Worm (Caenorhabditis elegans) whole organism, late embryonic: ENCODE data around the gene T11F9.1.

Experiments
- C08G9.2 ChIP-seq: sonication (generic microtip); optimal IDR thresholded peaks from 2 replicates; lab custom pipeline; 2016; ENCODE audit warnings: mild to moderate bottlenecking, missing genetic modification characterization, moderate library complexity, missing compliant biosample characterization
- C38D4.7 ChIP-seq: fragments of 200-800 bp; sonication (Bioruptor generic); optimal IDR thresholded peaks from 2 replicates; lab custom pipeline; 2018; ENCODE audit warnings: mild to moderate bottlenecking, missing genetic modification characterization, moderate library complexity, missing compliant biosample characterization
- F13H6.1 ChIP-seq: sonication (generic microtip); optimal IDR thresholded peaks from 2 replicates; lab custom pipeline; 2016; ENCODE audit warnings: missing genetic modification characterization, missing compliant biosample characterization
- K09A11.1 ChIP-seq: sonication (generic microtip); optimal IDR thresholded peaks from 2 replicates; lab custom pipeline; 2017; ENCODE audit warnings: antibody characterized with exemption, mild to moderate bottlenecking, missing genetic modification characterization, missing compliant biosample characterization; ENCODE audit not compliant: insufficient read depth
- ahr-1 ChIP-seq: sonication (generic microtip); optimal IDR thresholded peaks from 2 replicates; lab custom pipeline; 2016; ENCODE audit warnings: missing genetic modification characterization, missing compliant biosample characterization
- ceh-18 ChIP-seq: sonication (generic microtip); optimal IDR thresholded peaks from 2 replicates; lab custom pipeline; 2016; ENCODE audit warnings: missing genetic modification characterization, missing compliant biosample characterization
- ceh-2 ChIP-seq: sonication (generic microtip); optimal IDR thresholded peaks from 2 replicates; lab custom pipeline; 2016; ENCODE audit warnings: missing genotype, missing genetic modification characterization, missing compliant biosample characterization
- ceh-24 ChIP-seq: sonication (generic microtip); optimal IDR thresholded peaks from 2 replicates; lab custom pipeline; 2016; ENCODE audit warnings: mild to moderate bottlenecking, missing genetic modification characterization, missing compliant biosample characterization
- ceh-31 ChIP-seq: sonication (generic microtip); optimal IDR thresholded peaks from 2 replicates; lab custom pipeline; 2016; ENCODE audit warnings: missing genetic modification characterization, missing compliant biosample characterization
- ceh-34 ChIP-seq: sonication (generic microtip); optimal IDR thresholded peaks from 2 replicates; lab custom pipeline; 2016; ENCODE audit warnings: mild to moderate bottlenecking, missing genetic modification characterization, missing compliant biosample characterization
- ceh-48 ChIP-seq: sonication (generic microtip); optimal IDR thresholded peaks from 2 replicates; lab custom pipeline; 2016; ENCODE audit warnings: missing genetic modification characterization, inconsistent platforms, missing compliant biosample characterization
- ceh-6 ChIP-seq: fragments of 200-800 bp; sonication (Bioruptor generic); optimal IDR thresholded peaks from 2 replicates; lab custom pipeline; 2018; ENCODE audit warnings: mild to moderate bottlenecking, missing genetic modification characterization, missing compliant biosample characterization
- che-1 ChIP-seq: sonication (generic microtip); optimal IDR thresholded peaks from 2 replicates; lab custom pipeline; 2016; ENCODE audit warnings: mild to moderate bottlenecking, missing genetic modification characterization, missing compliant biosample characterization
- dmd-4 ChIP-seq: sonication (generic microtip); optimal IDR thresholded peaks from 2 replicates; lab custom pipeline; 2016; ENCODE audit warnings: borderline replicate concordance, missing genetic modification characterization, missing compliant biosample characterization
- elt-2 ChIP-seq: sonication (generic microtip); optimal IDR thresholded peaks from 2 replicates; lab custom pipeline; 2016; ENCODE audit warnings: missing genetic modification reagents, missing genetic modification characterization, missing compliant biosample characterization
- ets-4 ChIP-seq: sonication (generic microtip); optimal IDR thresholded peaks from 2 replicates; lab custom pipeline; 2016; ENCODE audit warnings: missing genetic modification characterization, missing compliant biosample characterization
- eyg-1 ChIP-seq: sonication (generic microtip); optimal IDR thresholded peaks from 2 replicates; lab custom pipeline; 2016; ENCODE audit warnings: missing genotype, missing genetic modification characterization, missing compliant biosample characterization
- fkh-6 ChIP-seq: sonication (generic microtip); optimal IDR thresholded peaks from 2 replicates; lab custom pipeline; 2016; ENCODE audit warnings: missing genetic modification characterization, missing compliant biosample characterization
- gmeb-2 ChIP-seq: sonication (generic microtip); optimal IDR thresholded peaks from 2 replicates; lab custom pipeline; 2016; ENCODE audit warnings: missing genetic modification characterization, inconsistent platforms, missing compliant biosample characterization
- hlh-8 ChIP-seq: sonication (generic microtip); optimal IDR thresholded peaks from 2 replicates; lab custom pipeline; 2016; ENCODE audit warnings: missing genotype, missing genetic modification characterization, missing compliant biosample characterization
- mec-3 ChIP-seq: sonication (generic microtip); optimal IDR thresholded peaks from 2 replicates; lab custom pipeline; 2016; ENCODE audit warnings: borderline replicate concordance, missing genetic modification characterization, missing compliant biosample characterization
- nhr-232 ChIP-seq: sonication (generic microtip); optimal IDR thresholded peaks from 2 replicates; lab custom pipeline; 2016; ENCODE audit warnings: missing genetic modification characterization, missing compliant biosample characterization
- odd-2 ChIP-seq: sonication (generic microtip); optimal IDR thresholded peaks from 2 replicates; lab custom pipeline; 2017; ENCODE audit warnings: antibody characterized with exemption, mild to moderate bottlenecking, missing genetic modification characterization, missing compliant biosample characterization
- pha-4 ChIP-seq: fragments of 150-350 bp; optimal IDR thresholded peaks from 2 replicates; lab custom pipeline; 2018; ENCODE audit warnings: missing biosample characterization, missing genetic modification reagents, missing genetic modification characterization
- pqm-1 ChIP-seq: sonication (generic microtip); optimal IDR thresholded peaks from 2 replicates; lab custom pipeline; 2016; ENCODE audit warnings: missing genetic modification characterization, missing compliant biosample characterization
- pros-1 ChIP-seq: fragments of 150-350 bp; optimal IDR thresholded peaks from 2 replicates; lab custom pipeline; 2014; ENCODE audit warnings: missing biosample characterization, missing genetic modification reagents, missing genetic modification characterization
- rnt-1 ChIP-seq: sonication (generic microtip); optimal IDR thresholded peaks from 2 replicates; lab custom pipeline; 2016; ENCODE audit warnings: missing genetic modification characterization, missing compliant biosample characterization
- sox-2 ChIP-seq: fragments of 200-800 bp; sonication (Bioruptor generic); IDR thresholded peaks from 2 replicates; pipeline ENCODE4 v1.3.6; 2022; ENCODE audit warnings: missing genetic modification reagents, missing genetic modification characterization, missing compliant biosample characterization
- syd-9 ChIP-seq: sonication (generic microtip); optimal IDR thresholded peaks from 2 replicates; lab custom pipeline; 2016; ENCODE audit warnings: mild to moderate bottlenecking, missing genetic modification characterization, moderate library complexity, missing compliant biosample characterization
- tbx-7 ChIP-seq: sonication (generic microtip); optimal IDR thresholded peaks from 2 replicates; lab custom pipeline; 2016; ENCODE audit warnings: missing genotype, missing genetic modification characterization, missing compliant biosample characterization
- ttx-3 ChIP-seq: sonication (generic microtip); optimal IDR thresholded peaks from 2 replicates; lab custom pipeline; 2016; ENCODE audit warnings: missing genetic modification reagents, missing genetic modification characterization, missing compliant biosample characterization
- unc-42 ChIP-seq: sonication (generic microtip); optimal IDR thresholded peaks from 2 replicates; lab custom pipeline; 2016; ENCODE audit warnings: missing genotype, missing genetic modification characterization, missing compliant biosample characterization
- unc-55 ChIP-seq: sonication (generic microtip); optimal IDR thresholded peaks from 2 replicates; lab custom pipeline; 2017; ENCODE audit warnings: missing biosample characterization, missing genetic modification reagents, missing genetic modification characterization

T11F9.1 gene

ce11 chrV:11459255-11459654, at the start of gene T11F9.1:
Gene T11F9.1 (plus strand): TSS chrV:11459555.
- TF ChIP-seq pqm-1 (tag; lab: Kevin White, UChicago) (no peak), ceh-2 (tag; lab: Kevin White, UChicago) (no peak), dmd-4 (tag; lab: Kevin White, UChicago) (no peak), pros-1 (tag; lab: Kevin White, UChicago) (no peak), unc-42 (tag; lab: Kevin White, UChicago) (no peak), K09A11.1 (tag; lab: Kevin White, UChicago) (no peak), gmeb-2 (no peak), ahr-1 (tag; lab: Kevin White, UChicago) (no peak), ceh-31 (tag; lab: Kevin White, UChicago) (no peak), eyg-1 (tag; lab: Kevin White, UChicago) (no peak), pha-4 (tag; lab: Kevin White, UChicago) (no peak), hlh-8 (tag; lab: Kevin White, UChicago) (no peak)

- TF ChIP-seq syd-9 (tag; lab: Kevin White, UChicago) (no peak), rnt-1 (tag; lab: Kevin White, UChicago) (no peak), ahr-1 (tag; lab: Kevin White, UChicago) (no peak), tbx-7 (tag; lab: Kevin White, UChicago) (no peak)
Observed at ce11 chrV:11410902-11411561, 48.3 kb upstream of the T11F9.1 start, which contains the start of the genes K03B8.8 and grl-3. Gene K03B8.8 (minus strand): TSS chrV:11411002. Gene grl-3 (plus strand): TSS chrV:11411511.

DNA sequence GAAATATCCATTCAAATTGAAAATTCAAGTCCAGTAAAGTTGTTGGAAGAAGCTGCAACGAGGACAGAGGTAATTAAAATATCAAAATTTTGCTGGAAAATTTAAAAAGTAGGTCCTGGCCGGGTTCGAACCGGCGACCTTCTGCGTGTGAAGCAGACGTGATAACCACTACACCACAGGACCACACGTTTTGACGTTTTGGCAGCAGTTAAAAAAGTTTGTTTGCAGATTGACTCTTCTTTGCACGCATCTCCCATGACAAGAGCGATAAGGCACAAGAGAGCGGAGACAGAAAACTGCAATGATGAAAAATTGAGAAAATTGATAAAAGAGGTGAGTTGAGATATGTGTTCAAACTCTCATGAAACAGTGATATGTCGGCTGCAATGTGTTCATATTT, 47.2 kb upstream of the T11F9.1 start:
- peak; percentile 63 for TF ChIP-seq elt-2 (tag; lab: Kevin White, UChicago)
- TF ChIP-seq eyg-1 (tag; lab: Kevin White, UChicago) = no peak

- no peak for TF ChIP-seq nhr-232 (tag; lab: Kevin White, UChicago)
- TF ChIP-seq fkh-6 = no peak
- no peak for TF ChIP-seq ttx-3 (tag; lab: Kevin White, UChicago)
- no peak for TF ChIP-seq ceh-6
- no peak for TF ChIP-seq tbx-7 (tag; lab: Kevin White, UChicago)
- TF ChIP-seq ceh-2 (tag; lab: Kevin White, UChicago) = no peak
- no peak for TF ChIP-seq unc-55 (GFP tag; lab: Kevin White, UChicago)
- no peak for TF ChIP-seq odd-2 (tag; lab: Kevin White, UChicago)
- no peak for TF ChIP-seq F13H6.1 (tag; lab: Kevin White, UChicago)
- TF ChIP-seq ceh-34 (tag; lab: Kevin White, UChicago) = no peak
- no peak for TF ChIP-seq che-1 (tag; lab: Kevin White, UChicago)
- TF ChIP-seq C08G9.2 (tag; lab: Kevin White, UChicago) = no peak
- no peak for TF ChIP-seq mec-3 (tag; lab: Kevin White, UChicago)
- no peak for TF ChIP-seq ceh-18
- TF ChIP-seq ceh-24 (tag; lab: Kevin White, UChicago) = no peak
- TF ChIP-seq ceh-48 (tag; lab: Kevin White, UChicago) = no peak
Observed at ce11 chrV:11415059-11415458, 44.3 kb upstream of the T11F9.1 start, which contains the start of gene deg-3. Gene deg-3 (minus strand): TSS chrV:11415159.

DNA sequence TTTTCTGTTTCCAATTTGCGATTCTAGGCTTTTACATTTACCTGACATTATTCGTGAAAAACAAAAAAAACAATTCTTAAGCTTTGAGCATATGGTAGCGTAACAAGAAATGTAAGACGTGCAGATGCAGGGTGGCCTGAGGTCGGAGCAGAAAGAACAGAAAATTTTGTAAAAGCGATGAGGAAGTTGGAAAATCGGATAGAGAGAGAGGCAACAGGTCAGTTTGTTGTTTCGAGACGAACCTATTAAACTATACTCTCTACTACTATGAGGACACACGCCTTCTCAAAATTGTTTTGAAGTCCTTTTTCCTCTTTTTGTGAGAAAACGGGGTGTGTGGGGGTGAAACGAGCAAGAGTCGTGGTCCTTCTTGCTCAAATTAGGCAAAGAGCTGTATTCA, 37.8 kb upstream of the T11F9.1 start, which contains the start of gene des-2:
des-2 (minus strand) TSS at position 101 of the 400 bp plus-strand sequence.
- TF ChIP-seq ceh-31 (tag; lab: Kevin White, UChicago) (no peak), pha-4 (tag; lab: Kevin White, UChicago) (no peak), sox-2 (GFP tag; lab: Robert Waterston, UW) (no peak), C38D4.7 (GFP tag; lab: Kevin White, UChicago) (no peak), ets-4 (tag; lab: Kevin White, UChicago) (no peak), ceh-24 (tag; lab: Kevin White, UChicago) (no peak), gmeb-2 (no peak)
